Worm (Caenorhabditis elegans) whole organism, young adult: ENCODE measurements around the gene dhhc-1.

Source experiments
- B0336.3 ChIP-seq: fragments of 200-800 bp; sonication (Bioruptor generic); IDR thresholded peaks from 2 replicates; pipeline ENCODE4 v1.3.6; 2022; ENCODE audit warnings: missing genetic modification characterization, missing compliant biosample characterization
- C17E4.6 ChIP-seq: fragments of 200-800 bp; sonication (Bioruptor generic); IDR thresholded peaks from 2 replicates; pipeline ENCODE4 v1.3.6; 2022; ENCODE audit warnings: missing genetic modification reagents, missing genetic modification characterization, missing compliant biosample characterization
- F22D6.2 ChIP-seq: sonication (generic microtip); optimal IDR thresholded peaks from 2 replicates; lab custom pipeline; 2016; ENCODE audit warnings: mild to moderate bottlenecking, missing genetic modification characterization, missing compliant biosample characterization
- F39B2.1 ChIP-seq: fragments of 200-800 bp; sonication (Bioruptor generic); IDR thresholded peaks from 2 replicates; pipeline ENCODE4 v1.3.6; 2022; ENCODE audit warnings: missing genetic modification reagents, missing genetic modification characterization, missing compliant biosample characterization
- F55B11.4 ChIP-seq: sonication (generic microtip); optimal IDR thresholded peaks from 2 replicates; lab custom pipeline; 2016; ENCODE audit warnings: missing compliant biosample characterization, missing genetic modification characterization, borderline replicate concordance; ENCODE audit not compliant: insufficient read depth
- F57C9.4 ChIP-seq: sonication (generic microtip); optimal IDR thresholded peaks from 2 replicates; lab custom pipeline; 2017; ENCODE audit warnings: mild to moderate bottlenecking, missing genetic modification characterization, missing compliant biosample characterization
- K11D2.4 ChIP-seq: fragments of 200-800 bp; sonication (Bioruptor generic); IDR thresholded peaks from 2 replicates; pipeline ENCODE4 v1.3.6; 2022; ENCODE audit warnings: missing genetic modification reagents, missing genetic modification characterization, missing compliant biosample characterization
- K12H6.12 ChIP-seq: fragments of 200-800 bp; sonication (Bioruptor generic); optimal IDR thresholded peaks from 2 replicates; lab custom pipeline; 2018; ENCODE audit warnings: mild to moderate bottlenecking, missing genetic modification characterization, missing compliant biosample characterization
- Y79H2A.3 ChIP-seq: fragments of 200-800 bp; sonication (Bioruptor generic); conservative IDR thresholded peaks from 2 replicates; pipeline ENCODE4 v1.3.6; 2022; ENCODE audit warnings: missing genetic modification reagents, missing genetic modification characterization, missing compliant biosample characterization
- ZK185.1 ChIP-seq: sonication (generic microtip); optimal IDR thresholded peaks from 2 replicates; lab custom pipeline; 2016; ENCODE audit warnings: mild to moderate bottlenecking, missing genetic modification characterization, missing compliant biosample characterization; ENCODE audit not compliant: poor library complexity, severe bottlenecking
- ama-1 ChIP-seq, 3 experiments: fragments of 150-350 bp in 1 of 3; sonication (generic microtip) in 2 of 3; optimal IDR thresholded peaks; 2 replicates each; lab custom pipeline; 2014 to 2018; ENCODE audit warnings: missing biosample characterization in 2 of 3, missing genetic modification characterization in 2 of 3, missing genetic modification reagents in 2 of 3
- aptf-3 ChIP-seq: fragments of 200-800 bp; sonication (Bioruptor generic); IDR thresholded peaks from 2 replicates; pipeline ENCODE4 v1.3.6; 2022; ENCODE audit warnings: missing genetic modification characterization, missing compliant biosample characterization
- attf-3 ChIP-seq: fragments of 200-800 bp; sonication (Bioruptor generic); conservative IDR thresholded peaks from 2 replicates; pipeline ENCODE4 v1.3.6; 2022; ENCODE audit warnings: missing genetic modification reagents, missing genetic modification characterization, missing compliant biosample characterization
- ceh-58 ChIP-seq: fragments of 200-800 bp; sonication (Bioruptor generic); IDR thresholded peaks from 2 replicates; pipeline ENCODE4 v1.3.6; 2022; ENCODE audit warnings: missing genetic modification characterization, missing compliant biosample characterization
- ceh-79 ChIP-seq: sonication (generic microtip); optimal IDR thresholded peaks from 2 replicates; lab custom pipeline; 2017; ENCODE audit warnings: mild to moderate bottlenecking, missing genetic modification characterization, missing compliant biosample characterization
- dox-1 ChIP-seq: fragments of 200-800 bp; sonication (Bioruptor generic); IDR thresholded peaks from 2 replicates; pipeline ENCODE4 v1.3.6; 2022; ENCODE audit warnings: missing genetic modification reagents, missing genetic modification characterization, missing compliant biosample characterization
- egl-44 ChIP-seq: fragments of 200-800 bp; sonication (Bioruptor generic); IDR thresholded peaks from 2 replicates; pipeline ENCODE4 v1.3.6; 2022; ENCODE audit warnings: missing genetic modification reagents, missing genetic modification characterization, missing compliant biosample characterization
- egrh-3 ChIP-seq: fragments of 200-800 bp; sonication (Bioruptor generic); IDR thresholded peaks from 2 replicates; pipeline ENCODE4 v1.3.6; 2022; ENCODE audit warnings: missing genetic modification reagents, missing genetic modification characterization, missing compliant biosample characterization
- ekl-4 ChIP-seq: fragments of 200-800 bp; sonication (Bioruptor generic); IDR thresholded peaks from 2 replicates; pipeline ENCODE4 v1.3.6; 2022; ENCODE audit warnings: missing genetic modification reagents, missing genetic modification characterization, missing compliant biosample characterization
- fkh-3 ChIP-seq: sonication (generic microtip); optimal IDR thresholded peaks from 2 replicates; lab custom pipeline; 2016; ENCODE audit warnings: mild to moderate bottlenecking, missing genetic modification characterization, missing compliant biosample characterization
- hmg-20 ChIP-seq: fragments of 200-800 bp; sonication (Bioruptor generic); IDR thresholded peaks from 2 replicates; pipeline ENCODE4 v1.3.6; 2022; ENCODE audit warnings: missing genetic modification reagents, missing genetic modification characterization, missing compliant biosample characterization
- hrde-1 ChIP-seq: sonication (generic microtip); optimal IDR thresholded peaks from 2 replicates; lab custom pipeline; 2016; ENCODE audit warnings: missing genetic modification characterization, mild to moderate bottlenecking, missing compliant biosample characterization, moderate library complexity, missing genotype, missing genetic modification reagents, borderline replicate concordance
- lin-54 ChIP-seq: fragments of 200-800 bp; sonication (Bioruptor generic); optimal IDR thresholded peaks from 2 replicates; lab custom pipeline; 2018; ENCODE audit warnings: mild to moderate bottlenecking, missing genetic modification characterization, missing compliant biosample characterization
- lsl-1 ChIP-seq: fragments of 200-800 bp; sonication (Bioruptor generic); optimal IDR thresholded peaks from 2 replicates; lab custom pipeline; 2018; ENCODE audit warnings: mild to moderate bottlenecking, missing genetic modification characterization, moderate library complexity, missing compliant biosample characterization
- madf-10 ChIP-seq: sonication (generic microtip); optimal IDR thresholded peaks from 2 replicates; lab custom pipeline; 2016; ENCODE audit warnings: mild to moderate bottlenecking, missing genetic modification characterization, missing compliant biosample characterization
- madf-8 ChIP-seq: fragments of 200-800 bp; sonication (Bioruptor generic); conservative IDR thresholded peaks from 2 replicates; pipeline ENCODE4 v1.3.6; 2022; ENCODE audit warnings: missing genetic modification reagents, missing genetic modification characterization, missing compliant biosample characterization
- mcd-1 ChIP-seq: fragments of 200-800 bp; sonication (Bioruptor generic); IDR thresholded peaks from 2 replicates; pipeline ENCODE4 v1.3.6; 2022; ENCODE audit warnings: missing genetic modification reagents, missing genetic modification characterization, missing compliant biosample characterization
- mel-28 ChIP-seq: sonication (generic microtip); optimal IDR thresholded peaks from 2 replicates; lab custom pipeline; 2016; ENCODE audit warnings: borderline replicate concordance, mild to moderate bottlenecking, missing genetic modification characterization, missing compliant biosample characterization
- nhr-120 ChIP-seq: fragments of 200-800 bp; sonication (Bioruptor generic); IDR thresholded peaks from 2 replicates; pipeline ENCODE4 v1.3.6; 2022; ENCODE audit warnings: missing genetic modification characterization, missing compliant biosample characterization
- nhr-90 ChIP-seq: sonication (generic microtip); optimal IDR thresholded peaks from 2 replicates; lab custom pipeline; 2016; ENCODE audit warnings: missing genotype, mild to moderate bottlenecking, missing genetic modification characterization, missing compliant biosample characterization
- rec-8 ChIP-seq, 2 experiments: sonication (generic microtip); optimal IDR thresholded peaks; 2 replicates each; lab custom pipeline; 2016; ENCODE audit warnings: mild to moderate bottlenecking in 2 of 2, missing genetic modification characterization in 2 of 2, missing genetic modification reagents in 2 of 2, missing genotype in 2 of 2, missing biosample characterization in 1 of 2, missing compliant biosample characterization in 1 of 2, moderate library complexity in 1 of 2
- repo-1 ChIP-seq: sonication (generic microtip); optimal IDR thresholded peaks from 2 replicates; lab custom pipeline; 2017; ENCODE audit warnings: mild to moderate bottlenecking, missing genetic modification characterization, missing compliant biosample characterization
- rpc-1 ChIP-seq, 2 experiments: fragments of 150-350 bp in 1 of 2; sonication (generic microtip) in 1 of 2; optimal IDR thresholded peaks; 2 replicates each; lab custom pipeline; 2014 to 2018; ENCODE audit warnings: missing biosample characterization in 1 of 2, missing genetic modification characterization in 1 of 2, missing genetic modification reagents in 1 of 2, missing genotype in 1 of 2
- sdz-38 ChIP-seq: sonication (generic microtip); optimal IDR thresholded peaks from 2 replicates; lab custom pipeline; 2016; ENCODE audit warnings: missing genotype, missing genetic modification characterization, missing compliant biosample characterization
- snpc-1.1 ChIP-seq: sonication (generic microtip); optimal IDR thresholded peaks from 2 replicates; lab custom pipeline; 2017; ENCODE audit warnings: missing genetic modification characterization, mild to moderate bottlenecking, missing compliant biosample characterization, antibody characterized with exemption, moderate library complexity, missing genotype, missing genetic modification reagents; ENCODE audit not compliant: insufficient read depth
- zim-3 ChIP-seq: sonication (generic microtip); optimal IDR thresholded peaks from 2 replicates; lab custom pipeline; 2017; ENCODE audit warnings: mild to moderate bottlenecking, missing genetic modification characterization, moderate library complexity, missing compliant biosample characterization
- ztf-25 ChIP-seq: fragments of 200-800 bp; sonication (Bioruptor generic); IDR thresholded peaks from 2 replicates; pipeline ENCODE4 v1.3.6; 2022; ENCODE audit warnings: missing genetic modification reagents, missing genetic modification characterization, missing compliant biosample characterization

The dhhc-1 gene

DNA sequence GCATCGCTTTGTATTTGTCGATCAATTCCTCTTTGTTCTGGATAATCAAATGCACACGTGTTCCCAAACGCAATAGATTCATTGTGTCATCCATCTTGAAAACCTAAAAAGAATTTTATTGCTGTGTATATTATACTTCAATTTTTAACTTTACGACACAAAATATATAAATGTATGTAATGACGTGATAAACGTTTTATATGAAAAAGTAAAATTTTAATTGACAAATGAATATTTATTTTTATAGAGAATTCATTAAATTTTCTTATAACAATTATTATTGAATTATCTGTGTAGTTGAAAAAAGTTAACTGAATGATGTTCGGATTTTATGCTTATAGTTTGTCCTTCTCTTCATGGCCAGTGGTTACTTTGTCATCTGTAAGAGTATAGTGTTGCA, 44.3 kb downstream of the dhhc-1 start, which contains the start of gene H03G16.7:
TSS of gene H03G16.7 (minus strand) at position 101 of the 400 bp plus-strand sequence.
- no peak for TF ChIP-seq Y79H2A.3 (GFP tag; lab: Robert Waterston, UW)
- TF ChIP-seq madf-8 (GFP tag; lab: Robert Waterston, UW) = no peak
- no peak for TF ChIP-seq egrh-3 (GFP tag; lab: Robert Waterston, UW)
- no peak for TF ChIP-seq aptf-3 (GFP tag; lab: Robert Waterston, UW)
- no peak for TF ChIP-seq lin-54 (GFP tag; lab: Kevin White, UChicago)
- no peak for TF ChIP-seq F22D6.2
- no peak for TF ChIP-seq K11D2.4 (GFP tag; lab: Robert Waterston, UW)
- no peak for TF ChIP-seq attf-3 (GFP tag; lab: Robert Waterston, UW)
- TF ChIP-seq ekl-4 = no peak

- TF ChIP-seq hrde-1 (tag; lab: Kevin White, UChicago) (no peak), rpc-1 (optimal IDR thresholded peaks at IDR 0.05; lab: Kevin White, UChicago) (no peak), rpc-1 (tag; optimal IDR thresholded peaks at IDR 0.05; lab: Kevin White, UChicago) (no peak), madf-10 (tag; lab: Kevin White, UChicago) (no peak), hmg-20 (GFP tag; lab: Robert Waterston, UW) (no peak), F57C9.4 (no peak), sdz-38 (no peak), ama-1 (optimal IDR thresholded peaks at IDR 0.05; lab: Kevin White, UChicago) (no peak), ama-1 (GFP tag; optimal IDR thresholded peaks at IDR 0.05; lab: Kevin White, UChicago) (no peak), nhr-90 (tag; lab: Kevin White, UChicago) (no peak), zim-3 (tag; lab: Kevin White, UChicago) (no peak), mel-28 (tag; lab: Kevin White, UChicago) (no peak), C17E4.6 (no peak), egl-44 (GFP tag; lab: Robert Waterston, UW) (no peak), snpc-1.1 (no peak), F39B2.1 (GFP tag; lab: Robert Waterston, UW) (no peak), mcd-1 (GFP tag; lab: Robert Waterston, UW) (no peak), ztf-25 (GFP tag; lab: Robert Waterston, UW) (no peak), fkh-3 (tag; lab: Kevin White, UChicago) (no peak), nhr-120 (no peak)
These were observed 46.8 kb downstream of the dhhc-1 start, which contains the start of gene H03G16.1 for ce11 chrX:15053223-15053933. H03G16.1 (plus strand) TSS chrX:15053883.

DNA sequence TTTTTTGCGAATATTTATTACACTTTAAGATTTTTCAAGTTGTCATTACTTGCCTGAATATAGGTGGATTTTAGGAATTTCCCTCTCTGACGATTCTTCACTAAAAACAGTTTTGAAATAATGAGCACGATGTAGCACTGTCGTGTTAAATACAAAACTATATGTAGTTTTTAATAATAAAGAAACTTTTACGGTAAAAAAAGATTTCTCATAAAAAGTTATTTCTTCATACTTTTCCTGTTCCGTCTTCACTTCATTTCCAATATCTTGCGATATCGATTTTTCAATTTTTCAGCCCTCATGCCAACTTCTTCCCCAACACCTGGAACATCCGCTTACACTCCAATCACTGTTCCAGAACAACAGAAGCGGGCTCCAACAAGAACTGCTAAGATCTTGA, 47.8 kb downstream of the dhhc-1 start, which contains the start of gene H03G16.6:
TSS of gene H03G16.6 (plus strand) at position 301 of the 400 bp plus-strand sequence.
- no peak for TF ChIP-seq nhr-120
- TF ChIP-seq rec-8 (tag; optimal IDR thresholded peaks at IDR 0.05; lab: Kevin White, UChicago) = no peak
- no peak for TF ChIP-seq ceh-58 (GFP tag; lab: Robert Waterston, UW)
- no peak for TF ChIP-seq dox-1 (GFP tag; lab: Robert Waterston, UW)
- no peak for TF ChIP-seq K12H6.12
- TF ChIP-seq F55B11.4 (tag; lab: Kevin White, UChicago) = no peak
- TF ChIP-seq ZK185.1 (tag; lab: Kevin White, UChicago) = no peak
- TF ChIP-seq lsl-1 (GFP tag; lab: Kevin White, UChicago) = no peak
- TF ChIP-seq repo-1 (tag; lab: Kevin White, UChicago) = no peak
- no peak for TF ChIP-seq attf-3 (GFP tag; lab: Robert Waterston, UW)
- TF ChIP-seq snpc-1.1 = no peak
- no peak for TF ChIP-seq ceh-79
- TF ChIP-seq B0336.3 = no peak
